Worm (Caenorhabditis elegans): ENCODE data around the gene sem-5.

DNA sequence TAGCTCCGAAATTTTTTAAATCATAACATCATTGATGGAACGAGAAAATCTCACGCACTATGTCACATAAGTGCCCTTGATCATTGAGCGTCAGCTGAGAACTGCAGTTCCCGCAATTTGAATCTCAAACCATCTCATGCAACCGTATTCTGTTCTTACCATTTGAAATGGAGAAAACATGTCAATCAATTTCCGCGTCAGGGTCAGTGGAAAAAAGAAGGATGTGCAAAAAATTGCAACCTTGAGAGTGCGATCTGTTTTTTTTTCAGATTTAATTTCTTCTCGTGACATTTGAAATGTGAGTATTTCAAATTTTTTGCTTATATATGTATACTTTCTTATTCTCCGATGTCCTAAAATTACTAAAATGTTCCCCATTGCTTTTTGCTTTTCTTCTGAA, 49.1 kb upstream of the sem-5 start:
- no peak for TF ChIP-seq tab-1 (GFP tag; IDR thresholded peaks at IDR 0.05)
- no peak for TF ChIP-seq med-1 (GFP tag; optimal IDR thresholded peaks at IDR 0.05; ENCODE audit: insufficient read depth)
- no peak for TF ChIP-seq ref-1 (GFP tag; conservative IDR thresholded peaks at IDR 0.05)
- no peak for TF ChIP-seq flt-1 (GFP tag; IDR thresholded peaks at IDR 0.05)
- no peak for TF ChIP-seq cog-1 (tag; optimal IDR thresholded peaks at IDR 0.05)
- TF ChIP-seq ztf-29 (GFP tag; IDR thresholded peaks at IDR 0.05): no peak
- TF ChIP-seq klf-2 (GFP tag; conservative IDR thresholded peaks at IDR 0.05): no peak
- no peak for TF ChIP-seq T22C8.4 (GFP tag; IDR thresholded peaks at IDR 0.05)
- TF ChIP-seq ztf-23 (GFP tag; IDR thresholded peaks at IDR 0.05): no peak
